Fruit fly (Drosophila melanogaster) whole organism, embryonic: Measurements from ENCODE around the gene mthl2.

Experiments used
- CG12104 ChIP-seq: fragments of 200-800 bp; sonication (Bioruptor generic); optimal IDR thresholded peaks from 3 replicates; lab custom pipeline; 2016; ENCODE audit warnings: missing biosample characterization, missing genetic modification characterization
- CG1233 ChIP-seq: fragments of 200-800 bp; sonication (Bioruptor generic); optimal IDR thresholded peaks from 4 replicates; lab custom pipeline; 2018; ENCODE audit warnings: missing biosample characterization, mild to moderate bottlenecking, missing genetic modification characterization
- CG1529 ChIP-seq: fragments of 200-800 bp; sonication (Bioruptor generic); optimal IDR thresholded peaks from 3 replicates; lab custom pipeline; 2018; ENCODE audit warnings: missing biosample characterization, missing genetic modification characterization
- CG15601 ChIP-seq: fragments of 200-800 bp; sonication (Bioruptor generic); optimal IDR thresholded peaks from 3 replicates; lab custom pipeline; 2019; ENCODE audit warnings: missing biosample characterization, mild to moderate bottlenecking, missing genetic modification characterization, moderate library complexity
- CG17186 ChIP-seq: fragments of 200-800 bp; sonication (Bioruptor generic); optimal IDR thresholded peaks from 3 replicates; lab custom pipeline; 2017; ENCODE audit warnings: missing biosample characterization, missing genetic modification reagents, missing genetic modification characterization
- CG17829 ChIP-seq: fragments of 200-800 bp; optimal IDR thresholded peaks from 2 replicates; lab custom pipeline; 2019; ENCODE audit warnings: missing biosample characterization, mild to moderate bottlenecking, missing genetic modification characterization, moderate library complexity
- CG18599 ChIP-seq: fragments of 200-800 bp; sonication (Bioruptor generic); optimal IDR thresholded peaks from 3 replicates; lab custom pipeline; 2017; ENCODE audit warnings: missing biosample characterization, missing genetic modification characterization, mild to moderate bottlenecking, moderate library complexity, missing genetic modification reagents
- CG2129 ChIP-seq: fragments of 200-800 bp; sonication (Bioruptor generic); IDR thresholded peaks from 2 replicates; pipeline ENCODE4 v1.3.6; 2022; ENCODE audit warnings: missing biosample characterization, missing genetic modification characterization; ENCODE audit not compliant: partially characterized antibody
- CG2202 ChIP-seq: fragments of 200-800 bp; sonication (Bioruptor generic); optimal IDR thresholded peaks from 2 replicates; lab custom pipeline; 2018; ENCODE audit warnings: missing biosample characterization, mild to moderate bottlenecking, missing genetic modification characterization
- CG30403 ChIP-seq: fragments of 200-800 bp; sonication (Bioruptor generic); optimal IDR thresholded peaks from 3 replicates; lab custom pipeline; 2016; ENCODE audit warnings: missing biosample characterization, missing genetic modification characterization
- CG5180 ChIP-seq: fragments of 200-800 bp; sonication (Bioruptor generic); optimal IDR thresholded peaks from 3 replicates; lab custom pipeline; 2017; ENCODE audit warnings: missing biosample characterization, missing genetic modification characterization, mild to moderate bottlenecking, moderate library complexity, missing genetic modification reagents
- CG6175 ChIP-seq: fragments of 200-800 bp; sonication (Bioruptor generic); IDR thresholded peaks from 3 replicates; pipeline ENCODE4 v1.3.6; 2022; ENCODE audit warnings: missing biosample characterization, missing genetic modification characterization
- CG6254 ChIP-seq: fragments of 200-800 bp; sonication (Bioruptor generic); optimal IDR thresholded peaks from 3 replicates; lab custom pipeline; 2017; ENCODE audit warnings: mild to moderate bottlenecking, missing biosample characterization, missing genetic modification reagents, missing genetic modification characterization
- CG7372 ChIP-seq: fragments of 200-800 bp; sonication (Bioruptor generic); IDR thresholded peaks from 2 replicates; pipeline ENCODE4 v1.3.6; 2022; ENCODE audit warnings: missing biosample characterization, missing genetic modification characterization
- CG7963 ChIP-seq: fragments of 200-800 bp; sonication (Bioruptor generic); IDR thresholded peaks from 3 replicates; pipeline ENCODE4 v1.3.6; 2022; ENCODE audit warnings: missing biosample characterization, missing genetic modification characterization; ENCODE audit not compliant: partially characterized antibody
- CG8359 ChIP-seq: fragments of 200-800 bp; sonication (Bioruptor generic); optimal IDR thresholded peaks from 2 replicates; lab custom pipeline; 2017; ENCODE audit warnings: missing biosample characterization, mild to moderate bottlenecking, missing genetic modification characterization, borderline replicate concordance
- CG8765 ChIP-seq: fragments of 200-800 bp; sonication (Bioruptor generic); IDR thresholded peaks from 2 replicates; pipeline ENCODE4 v1.3.6; 2022; ENCODE audit warnings: missing biosample characterization, missing genetic modification characterization
- CG9797 ChIP-seq: fragments of 200-800 bp; sonication (Bioruptor generic); optimal IDR thresholded peaks from 3 replicates; lab custom pipeline; 2018; ENCODE audit warnings: missing biosample characterization, mild to moderate bottlenecking, missing genetic modification characterization
- Camta ChIP-seq: fragments of 200-800 bp; sonication (Bioruptor generic); optimal IDR thresholded peaks from 2 replicates; lab custom pipeline; 2016; ENCODE audit warnings: missing biosample characterization, missing genetic modification characterization
- E2f2 ChIP-seq: fragments of 200-800 bp; sonication (Bioruptor generic); IDR thresholded peaks from 2 replicates; pipeline ENCODE4 v1.3.6; 2022; ENCODE audit warnings: missing biosample characterization, missing genetic modification characterization
- Fer1 ChIP-seq: fragments of 200-800 bp; sonication (Bioruptor generic); optimal IDR thresholded peaks from 2 replicates; lab custom pipeline; 2017; ENCODE audit warnings: missing biosample characterization, mild to moderate bottlenecking, missing genetic modification characterization
- Fer2 ChIP-seq: fragments of 200-800 bp; sonication (Bioruptor generic); optimal IDR thresholded peaks from 2 replicates; lab custom pipeline; 2018; ENCODE audit warnings: missing biosample characterization, mild to moderate bottlenecking, missing genetic modification characterization, moderate library complexity
- GATAe ChIP-seq: fragments of 200-800 bp; sonication (Bioruptor generic); conservative IDR thresholded peaks from 2 replicates; pipeline ENCODE4 v1.3.6; 2022; ENCODE audit warnings: missing biosample characterization, missing genetic modification characterization
- H2.0 ChIP-seq: fragments of 200-800 bp; sonication (Bioruptor generic); IDR thresholded peaks from 2 replicates; pipeline ENCODE4 v1.3.6; 2022; ENCODE audit warnings: missing biosample characterization, missing genetic modification characterization
- HLH4C ChIP-seq: fragments of 200-800 bp; sonication (Bioruptor generic); IDR thresholded peaks from 3 replicates; pipeline ENCODE4 v1.3.6; 2022; ENCODE audit warnings: missing biosample characterization, missing genetic modification characterization; ENCODE audit not compliant: partially characterized antibody
- HmgD ChIP-seq: fragments of 200-800 bp; sonication (Bioruptor generic); optimal IDR thresholded peaks from 3 replicates; lab custom pipeline; 2016; ENCODE audit warnings: missing biosample characterization, missing genetic modification characterization
- Hr39 ChIP-seq: fragments of >200 bp; optimal IDR thresholded peaks from 2 replicates; lab custom pipeline; 2017
- Mad ChIP-seq: fragments of 200-800 bp; sonication (Bioruptor generic); optimal IDR thresholded peaks from 2 replicates; lab custom pipeline; 2016; ENCODE audit warnings: missing biosample characterization, missing genetic modification characterization
- PHDP ChIP-seq: fragments of 200-800 bp; sonication (Bioruptor generic); optimal IDR thresholded peaks from 3 replicates; lab custom pipeline; 2018; ENCODE audit warnings: missing biosample characterization, mild to moderate bottlenecking, missing genetic modification characterization, moderate library complexity
- Pdp1 ChIP-seq, 2 experiments: fragments of 200-800 bp; sonication (Bioruptor generic); optimal IDR thresholded peaks; 3 replicates each; lab custom pipeline; 2016; ENCODE audit warnings: missing biosample characterization in 2 of 2, missing genetic modification characterization in 2 of 2, mild to moderate bottlenecking in 1 of 2, moderate library complexity in 1 of 2
- Rx ChIP-seq: fragments of 200-800 bp; sonication (Bioruptor generic); IDR thresholded peaks from 2 replicates; pipeline ENCODE4 v1.3.6; 2022; ENCODE audit warnings: missing biosample characterization, missing genetic modification characterization
- Sox100B ChIP-seq: fragments of 200-800 bp; sonication (Bioruptor generic); optimal IDR thresholded peaks from 3 replicates; lab custom pipeline; 2018; ENCODE audit warnings: missing biosample characterization, mild to moderate bottlenecking, missing genetic modification characterization
- Xbp1 ChIP-seq: fragments of 200-800 bp; sonication (Bioruptor generic); optimal IDR thresholded peaks from 3 replicates; lab custom pipeline; 2016; ENCODE audit warnings: missing biosample characterization, mild to moderate bottlenecking, missing genetic modification characterization
- ara ChIP-seq: fragments of 200-800 bp; sonication (Bioruptor generic); IDR thresholded peaks from 2 replicates; pipeline ENCODE4 v1.3.6; 2022; ENCODE audit warnings: missing biosample characterization, missing genetic modification characterization
- bigmax ChIP-seq: fragments of 200-800 bp; sonication (Bioruptor generic); optimal IDR thresholded peaks from 2 replicates; lab custom pipeline; 2018; ENCODE audit warnings: missing biosample characterization, mild to moderate bottlenecking, missing genetic modification characterization
- bsh ChIP-seq, 2 experiments: fragments of 200-800 bp; sonication (Bioruptor generic); optimal IDR thresholded peaks; 2 replicates each; lab custom pipeline; 2017 to 2018; ENCODE audit warnings: mild to moderate bottlenecking in 2 of 2, missing biosample characterization in 2 of 2, missing genetic modification characterization in 2 of 2, moderate library complexity in 1 of 2
- caup ChIP-seq: fragments of 200-800 bp; sonication (Bioruptor generic); optimal IDR thresholded peaks from 3 replicates; lab custom pipeline; 2017; ENCODE audit warnings: missing biosample characterization, mild to moderate bottlenecking, missing genetic modification characterization, moderate library complexity; ENCODE audit not compliant: severe bottlenecking
- cwo ChIP-seq: fragments of 200-800 bp; sonication (Bioruptor generic); optimal IDR thresholded peaks from 3 replicates; lab custom pipeline; 2017; ENCODE audit warnings: missing biosample characterization, missing genetic modification characterization, mild to moderate bottlenecking, moderate library complexity, missing genetic modification reagents
- dimm ChIP-seq: fragments of 200-800 bp; sonication (Bioruptor generic); IDR thresholded peaks from 2 replicates; pipeline ENCODE4 v1.3.6; 2022; ENCODE audit warnings: missing biosample characterization, missing genetic modification characterization
- dpn ChIP-seq, 2 experiments: fragments of 200-800 bp; sonication (Bioruptor generic); optimal IDR thresholded peaks; 3 replicates each; lab custom pipeline; 2016; ENCODE audit warnings: missing biosample characterization in 2 of 2, missing genetic modification characterization in 2 of 2
- ewg ChIP-seq: fragments of 200-800 bp; sonication (Bioruptor generic); optimal IDR thresholded peaks from 3 replicates; lab custom pipeline; 2017; ENCODE audit warnings: mild to moderate bottlenecking, missing biosample characterization, missing genetic modification reagents, missing genetic modification characterization
- eyg ChIP-seq: fragments of 200-800 bp; sonication (Bioruptor generic); optimal IDR thresholded peaks from 3 replicates; lab custom pipeline; 2016; ENCODE audit warnings: missing biosample characterization, missing genetic modification characterization
- fu2 ChIP-seq: fragments of 200-800 bp; sonication (Bioruptor generic); optimal IDR thresholded peaks from 2 replicates; lab custom pipeline; 2016; ENCODE audit warnings: missing biosample characterization, missing genetic modification characterization
- ken ChIP-seq: fragments of 200-800 bp; sonication (Bioruptor generic); IDR thresholded peaks from 3 replicates; pipeline ENCODE4 v1.3.6; 2022; ENCODE audit warnings: missing biosample characterization, missing genetic modification characterization
- lab ChIP-seq: fragments of 200-800 bp; sonication (Bioruptor generic); optimal IDR thresholded peaks from 3 replicates; lab custom pipeline; 2017; ENCODE audit warnings: missing biosample characterization, missing genetic modification characterization, mild to moderate bottlenecking, moderate library complexity, missing genetic modification reagents
- mirr ChIP-seq: fragments of 200-800 bp; sonication (Bioruptor generic); optimal IDR thresholded peaks from 3 replicates; lab custom pipeline; 2018; ENCODE audit warnings: missing biosample characterization, mild to moderate bottlenecking, missing genetic modification characterization
- nerfin-1 ChIP-seq: fragments of 200-800 bp; sonication (Bioruptor generic); optimal IDR thresholded peaks from 3 replicates; lab custom pipeline; 2019; ENCODE audit warnings: missing biosample characterization, mild to moderate bottlenecking, missing genetic modification characterization, moderate library complexity
- ranshi ChIP-seq: fragments of 200-800 bp; sonication (Bioruptor generic); IDR thresholded peaks from 2 replicates; pipeline ENCODE4 v1.3.6; 2022; ENCODE audit warnings: missing biosample characterization, missing genetic modification characterization
- sens-2 ChIP-seq: fragments of 200-800 bp; sonication (Bioruptor generic); IDR thresholded peaks from 2 replicates; pipeline ENCODE4 v1.3.6; 2022; ENCODE audit warnings: missing biosample characterization, missing genetic modification characterization

The mthl2 gene

DNA sequence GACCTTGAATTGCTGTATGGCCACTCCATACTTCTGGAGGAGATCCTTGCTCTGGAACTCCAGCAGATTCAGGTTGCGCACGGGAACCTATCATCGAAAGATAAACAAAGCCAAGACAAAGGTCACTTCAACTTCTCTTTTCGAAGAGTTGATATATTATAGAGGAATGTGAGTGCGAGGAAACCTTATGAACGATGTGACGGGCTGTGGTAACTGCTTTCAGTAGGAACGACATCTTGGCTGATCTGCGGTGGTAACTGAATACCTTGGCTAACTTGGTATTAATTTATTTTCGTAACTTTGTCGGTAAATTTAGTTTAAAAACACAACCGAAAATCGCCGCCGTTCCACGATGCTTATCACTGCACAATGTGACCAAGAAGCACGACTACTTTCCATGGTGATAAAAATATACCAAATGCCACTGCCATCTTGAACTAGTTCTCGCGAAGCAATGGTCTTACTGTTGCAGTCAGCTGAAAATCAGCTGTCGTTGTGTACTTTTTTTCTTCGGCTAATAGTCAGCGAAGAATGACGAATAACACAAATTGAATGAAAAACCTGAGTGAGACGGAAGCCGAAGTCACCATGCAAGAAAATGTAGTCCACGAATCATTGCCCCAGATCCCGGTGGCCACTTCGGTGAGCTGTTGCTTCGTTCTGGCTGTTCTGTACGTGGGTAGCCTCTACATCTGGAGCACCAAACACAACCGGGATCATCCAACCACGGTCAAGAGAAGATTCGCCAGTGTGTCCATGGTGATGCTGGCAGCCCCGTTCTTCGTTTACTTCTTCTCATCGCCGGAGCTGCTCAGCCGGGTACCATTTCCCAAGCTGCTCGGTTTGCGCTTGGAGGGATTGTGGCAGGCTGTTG is 41.0 kb upstream of the mthl2 start, which contains the start of the genes ScsbetaG and Sras (continued):
- TF ChIP-seq Hr39 (no peak), Mad (GFP tag; lab: Kevin White, UChicago) (no peak), bigmax (GFP tag; lab: Kevin White, UChicago) (no peak), Rx (GFP tag; lab: Robert Waterston, UW) (no peak), lab (GFP tag; lab: Kevin White, UChicago) (no peak), CG6254 (GFP tag; lab: Kevin White, UChicago) (no peak), Pdp1 (GFP tag; optimal IDR thresholded peaks at IDR 0.05; lab: Kevin White, UChicago) (peak in 1 of 2 experiments; percentile 2), ewg (GFP tag; lab: Kevin White, UChicago) (no peak), ken (GFP tag; lab: Robert Waterston, UW) (no peak), cwo (no peak), mirr (GFP tag; lab: Kevin White, UChicago) (no peak), CG9797 (peak; percentile 88), Fer1 (no peak), CG8359 (GFP tag; lab: Kevin White, UChicago) (no peak), eyg (GFP tag; lab: Kevin White, UChicago) (no peak), fu2 (GFP tag; lab: Kevin White, UChicago) (no peak), HLH4C (GFP tag; lab: Robert Waterston, UW) (no peak), CG15601 (tag; lab: Kevin White, UChicago) (no peak), bsh (GFP tag; optimal IDR thresholded peaks at IDR 0.05; lab: Kevin White, UChicago) (no peak), CG1233 (no peak), CG17186 (GFP tag; lab: Kevin White, UChicago) (no peak), CG17829 (tag; lab: Kevin White, UChicago) (peak; percentile 12), CG7963 (GFP tag; lab: Robert Waterston, UW) (no peak), CG6175 (GFP tag; lab: Robert Waterston, UW) (no peak), CG30403 (no peak), E2f2 (GFP tag; lab: Robert Waterston, UW) (peak; percentile 75), CG18599 (no peak), nerfin-1 (peak; percentile 26), dimm (GFP tag; lab: Robert Waterston, UW) (no peak), H2.0 (GFP tag; lab: Robert Waterston, UW) (no peak), ara (no peak), GATAe (GFP tag; lab: Robert Waterston, UW) (no peak; the same call in 1 of the 2 replicates), dpn (GFP tag; optimal IDR thresholded peaks at IDR 0.05; lab: Kevin White, UChicago) (no peak), CG2129 (GFP tag; lab: Robert Waterston, UW) (no peak), CG7372 (no peak), caup (GFP tag; lab: Kevin White, UChicago) (no peak), CG8765 (GFP tag; lab: Robert Waterston, UW) (no peak), Camta (GFP tag; lab: Kevin White, UChicago) (no peak), Xbp1 (GFP tag; lab: Kevin White, UChicago) (no peak), CG12104 (GFP tag; lab: Kevin White, UChicago) (no peak), sens-2 (GFP tag; lab: Robert Waterston, UW) (no peak), CG1529 (no peak), ranshi (GFP tag; lab: Robert Waterston, UW) (no peak), CG5180 (GFP tag; lab: Kevin White, UChicago) (no peak), CG2202 (no peak), Sox100B (GFP tag; lab: Kevin White, UChicago) (no peak), PHDP (no peak), HmgD (GFP tag; lab: Kevin White, UChicago) (no peak), Fer2 (no peak)
